Fruit fly (Drosophila melanogaster): ENCODE results near the gene Nepl15.

The Nepl15 gene

DNA sequence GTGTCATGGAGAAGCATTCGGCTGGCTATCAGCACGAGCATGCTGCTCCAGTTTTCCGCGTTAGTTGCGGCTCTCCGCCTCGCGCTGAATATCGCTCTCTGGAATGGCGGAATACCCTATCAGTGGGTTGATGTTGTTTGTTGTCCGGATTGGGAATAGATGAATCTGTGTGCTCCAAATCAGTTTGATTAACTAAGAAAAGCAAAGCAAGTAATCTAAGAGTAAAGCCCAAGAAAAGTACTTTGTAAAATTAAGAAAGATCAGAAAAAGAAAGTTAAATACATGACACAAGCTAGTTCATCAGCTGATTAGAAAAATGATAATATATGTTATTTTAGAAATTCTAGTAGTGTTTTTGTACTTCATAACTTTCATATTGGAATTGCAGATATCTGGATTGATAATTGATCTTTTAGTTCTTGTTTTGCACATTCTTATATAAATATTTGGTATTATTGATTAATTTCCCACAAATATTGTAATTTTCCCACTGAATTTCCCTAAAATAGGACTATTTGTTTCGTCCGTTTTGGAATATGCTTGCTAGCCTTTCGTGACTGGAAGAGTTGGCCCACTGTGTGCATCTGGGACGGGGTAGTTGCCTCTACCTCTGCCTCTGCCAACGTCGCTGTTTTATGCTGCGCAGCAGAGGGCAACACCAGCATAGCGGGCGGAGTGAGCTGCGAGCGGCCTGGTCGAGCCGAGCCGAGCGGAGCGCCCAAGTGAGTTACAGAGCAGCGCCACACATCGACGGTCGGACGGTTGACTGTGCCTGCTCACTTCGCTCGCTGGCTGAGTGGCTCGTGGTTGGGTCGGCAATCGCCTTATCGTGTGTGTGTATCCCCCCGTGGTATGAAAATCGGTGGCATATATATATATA, 11.8 kb downstream of the Nepl15 start (continued):
- TF ChIP-seq CG18599 (GFP tag; optimal IDR thresholded peaks at IDR 0.05) (peak; percentile 23), CG10209 (GFP tag; optimal IDR thresholded peaks at IDR 0.05) (peak; percentile 61), CG15269 (tag; optimal IDR thresholded peaks at IDR 0.05) (peak; percentile 81), Lim3 (GFP tag; IDR thresholded peaks at IDR 0.05) (no peak), fd102C (GFP tag; optimal IDR thresholded peaks at IDR 0.05) (no peak), gsb (GFP tag; IDR thresholded peaks at IDR 0.05) (0 out of 2 replicates have a peak, but pooled peaks have one; percentile 48), Oaz (GFP tag; IDR thresholded peaks at IDR 0.05) (peak; percentile 23; the same call in 1 of the 2 replicates), insv (GFP tag; optimal IDR thresholded peaks at IDR 0.05) (no peak), CG10654 (GFP tag; optimal IDR thresholded peaks at IDR 0.05) (peak; percentile 39), zfh2 (GFP tag; optimal IDR thresholded peaks at IDR 0.05) (peak; percentile 58), Fer3 (tag; optimal IDR thresholded peaks at IDR 0.05) (peak; percentile 18), Sox102F (GFP tag; optimal IDR thresholded peaks at IDR 0.05) (peak; percentile 73), Hand (GFP tag; optimal IDR thresholded peaks at IDR 0.05) (no peak), Six4 (GFP tag; optimal IDR thresholded peaks at IDR 0.05) (peak; percentile 67), seq (GFP tag; IDR thresholded peaks at IDR 0.05) (no peak), oc (tag; optimal IDR thresholded peaks at IDR 0.05) (no peak), fd64A (GFP tag; optimal IDR thresholded peaks at IDR 0.05) (peak; percentile 46), CG4328 (GFP tag; optimal IDR thresholded peaks at IDR 0.05) (peak; percentile 58), CrebB (tag; optimal IDR thresholded peaks at IDR 0.05) (peak; percentile 11), salm (tag; optimal IDR thresholded peaks at IDR 0.05) (no peak), bigmax (GFP tag; optimal IDR thresholded peaks at IDR 0.05) (peak; percentile 31), CG10431 (GFP tag; optimal IDR thresholded peaks at IDR 0.05) (no peak), Eip74EF (GFP tag; optimal IDR thresholded peaks at IDR 0.05) (no peak), Ssrp (tag; optimal IDR thresholded peaks at IDR 0.05) (peak; percentile 58), h (optimal IDR thresholded peaks at IDR 0.05) (no peak), pho (GFP tag; optimal IDR thresholded peaks at IDR 0.05) (peak; percentile 56), CG12769 (tag; optimal IDR thresholded peaks at IDR 0.05) (peak; percentile 35), CG7928 (GFP tag; optimal IDR thresholded peaks at IDR 0.05) (no peak), Dad (GFP tag; optimal IDR thresholded peaks at IDR 0.05) (no peak), CG11093 (GFP tag; IDR thresholded peaks at IDR 0.05) (no peak), pnt (GFP tag; optimal IDR thresholded peaks at IDR 0.05) (peak; percentile 47), D (optimal IDR thresholded peaks at IDR 0.05) (no peak), D (GFP tag; optimal IDR thresholded peaks at IDR 0.05) (peak; percentile 59), HLHmδ (GFP tag; optimal IDR thresholded peaks at IDR 0.05) (no peak), CG6254 (GFP tag; optimal IDR thresholded peaks at IDR 0.05) (peak; percentile 68), da (GFP tag; optimal IDR thresholded peaks at IDR 0.05) (no peak), CG7839 (tag; optimal IDR thresholded peaks at IDR 0.05) (peak; percentile 74), gt (GFP tag; IDR thresholded peaks at IDR 0.05) (no peak), eyg (GFP tag; optimal IDR thresholded peaks at IDR 0.05) (no peak), Dref (GFP tag; IDR thresholded peaks at IDR 0.05) (0 out of 2 replicates have a peak, but pooled peaks have one; percentile 11), Ada2b (GFP tag; IDR thresholded peaks at IDR 0.05) (peak; percentile 57), CG2202 (tag; optimal IDR thresholded peaks at IDR 0.05) (no peak), nau (GFP tag; optimal IDR thresholded peaks at IDR 0.05) (no peak), CG32532 (GFP tag; IDR thresholded peaks at IDR 0.05) (peak; percentile 75), abd-A (tag; optimal IDR thresholded peaks at IDR 0.05) (peak; percentile 27), CG13424 (tag; optimal IDR thresholded peaks at IDR 0.05) (peak; percentile 79), MESR4 (GFP tag; optimal IDR thresholded peaks at IDR 0.05) (peak; percentile 6), CG3995 (GFP tag; optimal IDR thresholded peaks at IDR 0.05) (no peak), E2f2 (GFP tag; IDR thresholded peaks at IDR 0.05) (no peak; the same call in 1 of the 2 replicates)
